Fruit fly (Drosophila melanogaster) whole organism, embryonic: Measurements from ENCODE around the gene CG11437.
A peak's percentile ranks its signal among the peaks of the same experiment; 100 is the strongest.

Experiments
- Asciz ChIP-seq: fragments of 200-800 bp; sonication (Bioruptor generic); optimal IDR thresholded peaks from 2 replicates; lab custom pipeline; 2017; ENCODE audit warnings: missing biosample characterization, mild to moderate bottlenecking, missing genetic modification characterization, missing genetic modification reagents
- B-H1 ChIP-seq: fragments of 200-800 bp; sonication (Bioruptor generic); IDR thresholded peaks from 3 replicates; pipeline ENCODE4 v1.3.6; 2022; ENCODE audit warnings: missing biosample characterization, missing genetic modification characterization
- Bgb ChIP-seq: fragments of 200-800 bp; sonication (Bioruptor generic); IDR thresholded peaks from 2 replicates; pipeline ENCODE4 v1.3.6; 2022; ENCODE audit warnings: missing biosample characterization, missing genetic modification characterization; ENCODE audit not compliant: partially characterized antibody
- CG11085 ChIP-seq: fragments of 200-800 bp; sonication (Bioruptor generic); IDR thresholded peaks from 2 replicates; pipeline ENCODE4 v1.3.6; 2022; ENCODE audit warnings: missing biosample characterization, missing genetic modification characterization
- CG11504 ChIP-seq: fragments of 200-800 bp; sonication (Bioruptor generic); optimal IDR thresholded peaks from 3 replicates; lab custom pipeline; 2019; ENCODE audit warnings: missing biosample characterization, mild to moderate bottlenecking, missing genetic modification characterization, moderate library complexity
- CG12744 ChIP-seq: fragments of 200-800 bp; sonication (Bioruptor generic); optimal IDR thresholded peaks from 2 replicates; lab custom pipeline; 2016; ENCODE audit warnings: missing biosample characterization, missing genetic modification characterization
- CG12769 ChIP-seq: fragments of 200-800 bp; sonication (Bioruptor generic); optimal IDR thresholded peaks from 2 replicates; lab custom pipeline; 2019; ENCODE audit warnings: missing biosample characterization, mild to moderate bottlenecking, missing genetic modification characterization, moderate library complexity
- CG1529 ChIP-seq: fragments of 200-800 bp; sonication (Bioruptor generic); optimal IDR thresholded peaks from 3 replicates; lab custom pipeline; 2018; ENCODE audit warnings: missing biosample characterization, missing genetic modification characterization
- CG15479 ChIP-seq: fragments of 200-800 bp; sonication (Bioruptor generic); optimal IDR thresholded peaks from 3 replicates; lab custom pipeline; 2019; ENCODE audit warnings: missing biosample characterization, mild to moderate bottlenecking, missing genetic modification characterization, moderate library complexity
- CG15696 ChIP-seq: fragments of 200-800 bp; sonication (Bioruptor generic); optimal IDR thresholded peaks from 2 replicates; lab custom pipeline; 2019; ENCODE audit warnings: missing biosample characterization, mild to moderate bottlenecking, missing genetic modification characterization, moderate library complexity
- CG17361 ChIP-seq: fragments of 200-800 bp; sonication (Bioruptor generic); IDR thresholded peaks from 3 replicates; pipeline ENCODE4 v1.3.6; 2022; ENCODE audit warnings: missing biosample characterization, missing genetic modification characterization
- CG18476 ChIP-seq: fragments of 200-800 bp; sonication (Bioruptor generic); optimal IDR thresholded peaks from 2 replicates; lab custom pipeline; 2016; ENCODE audit warnings: missing biosample characterization, mild to moderate bottlenecking, missing genetic modification characterization
- CG2875 ChIP-seq: fragments of 200-800 bp; sonication (Bioruptor generic); optimal IDR thresholded peaks from 2 replicates; lab custom pipeline; 2017; ENCODE audit warnings: missing biosample characterization, mild to moderate bottlenecking, missing genetic modification characterization, missing genetic modification reagents
- CG34224 ChIP-seq: fragments of 200-800 bp; sonication (Bioruptor generic); IDR thresholded peaks from 3 replicates; pipeline ENCODE4 v1.3.6; 2022; ENCODE audit warnings: missing biosample characterization, missing genetic modification characterization; ENCODE audit not compliant: partially characterized antibody
- CG6654 ChIP-seq: fragments of 200-800 bp; sonication (Bioruptor generic); optimal IDR thresholded peaks from 2 replicates; lab custom pipeline; 2017; ENCODE audit warnings: missing biosample characterization, mild to moderate bottlenecking, missing genetic modification characterization
- CG7372 ChIP-seq: fragments of 200-800 bp; sonication (Bioruptor generic); IDR thresholded peaks from 2 replicates; pipeline ENCODE4 v1.3.6; 2022; ENCODE audit warnings: missing biosample characterization, missing genetic modification characterization
- CG7556 ChIP-seq: fragments of 200-800 bp; sonication (Bioruptor generic); optimal IDR thresholded peaks from 2 replicates; lab custom pipeline; 2017; ENCODE audit warnings: missing biosample characterization, mild to moderate bottlenecking, missing genetic modification characterization
- CG9727 ChIP-seq: fragments of 200-800 bp; sonication (Bioruptor generic); optimal IDR thresholded peaks from 3 replicates; lab custom pipeline; 2017; ENCODE audit warnings: missing biosample characterization, mild to moderate bottlenecking, missing genetic modification characterization
- CG9932 ChIP-seq: fragments of 200-800 bp; sonication (Bioruptor generic); IDR thresholded peaks from 2 replicates; pipeline ENCODE4 v1.3.6; 2022; ENCODE audit warnings: missing biosample characterization, missing genetic modification characterization
- Dad ChIP-seq: fragments of 200-800 bp; sonication (Bioruptor generic); optimal IDR thresholded peaks from 3 replicates; lab custom pipeline; 2016; ENCODE audit warnings: missing biosample characterization, missing genetic modification characterization
- Deaf1 ChIP-seq: fragments of 200-800 bp; optimal IDR thresholded peaks from 3 replicates; lab custom pipeline; 2019; ENCODE audit warnings: missing biosample characterization, mild to moderate bottlenecking, missing genetic modification characterization, moderate library complexity
- H15 ChIP-seq: fragments of 200-800 bp; sonication (Bioruptor generic); IDR thresholded peaks from 3 replicates; pipeline ENCODE4 v1.3.6; 2022; ENCODE audit warnings: missing biosample characterization, missing genetic modification characterization
- Jarid2 ChIP-seq: fragments of 200-800 bp; sonication (Bioruptor generic); optimal IDR thresholded peaks from 3 replicates; lab custom pipeline; 2017; ENCODE audit warnings: mild to moderate bottlenecking, missing biosample characterization, missing genetic modification reagents, missing genetic modification characterization
- Med ChIP-seq: fragments of 200-800 bp; sonication (Bioruptor generic); peaks from one replicate; lab custom pipeline; 2016; ENCODE audit warnings: missing biosample characterization, missing genetic modification characterization, mild to moderate bottlenecking, inconsistent platforms, moderate library complexity
- Myb ChIP-seq: fragments of 200-800 bp; sonication (Bioruptor generic); optimal IDR thresholded peaks from 2 replicates; lab custom pipeline; 2016; ENCODE audit warnings: missing biosample characterization, missing genetic modification characterization
- NFAT ChIP-seq: fragments of 200-800 bp; sonication (Bioruptor generic); IDR thresholded peaks from 2 replicates; pipeline ENCODE4 v1.3.6; 2022; ENCODE audit warnings: missing biosample characterization, missing genetic modification characterization
- Sox100B ChIP-seq: fragments of 200-800 bp; sonication (Bioruptor generic); optimal IDR thresholded peaks from 3 replicates; lab custom pipeline; 2018; ENCODE audit warnings: missing biosample characterization, mild to moderate bottlenecking, missing genetic modification characterization
- al ChIP-seq: fragments of 200-800 bp; sonication (Bioruptor generic); IDR thresholded peaks from 2 replicates; pipeline ENCODE4 v1.3.6; 2022; ENCODE audit warnings: missing biosample characterization, missing genetic modification characterization
- ato ChIP-seq: fragments of 200-800 bp; sonication (Bioruptor generic); IDR thresholded peaks from 2 replicates; pipeline ENCODE4 v1.3.6; 2022; ENCODE audit warnings: missing biosample characterization, missing genetic modification characterization; ENCODE audit not compliant: partially characterized antibody
- chinmo ChIP-seq: fragments of 200-800 bp; sonication (Bioruptor generic); IDR thresholded peaks from 4 replicates; pipeline ENCODE4 v1.3.6; 2022; ENCODE audit warnings: missing biosample characterization, missing genetic modification characterization; ENCODE audit not compliant: partially characterized antibody
- chn ChIP-seq: fragments of 200-800 bp; sonication (Bioruptor generic); optimal IDR thresholded peaks from 2 replicates; lab custom pipeline; 2016; ENCODE audit warnings: missing biosample characterization, missing genetic modification characterization
- crc ChIP-seq: fragments of 200-800 bp; sonication (Bioruptor generic); optimal IDR thresholded peaks from 2 replicates; lab custom pipeline; 2016; ENCODE audit warnings: missing biosample characterization, missing genetic modification characterization
- dati ChIP-seq: fragments of 200-800 bp; sonication (Bioruptor generic); IDR thresholded peaks from 2 replicates; pipeline ENCODE4 v1.3.6; 2022; ENCODE audit warnings: missing biosample characterization, missing genetic modification characterization
- exex ChIP-seq: fragments of 200-800 bp; sonication (Bioruptor generic); optimal IDR thresholded peaks from 4 replicates; lab custom pipeline; 2018; ENCODE audit warnings: missing biosample characterization, mild to moderate bottlenecking, missing genetic modification characterization, moderate library complexity
- gcm ChIP-seq: fragments of 200-800 bp; sonication (Bioruptor generic); optimal IDR thresholded peaks from 2 replicates; lab custom pipeline; 2019; ENCODE audit warnings: missing biosample characterization, mild to moderate bottlenecking, missing genetic modification characterization, moderate library complexity
- her ChIP-seq: fragments of 200-800 bp; sonication (Bioruptor generic); optimal IDR thresholded peaks from 2 replicates; lab custom pipeline; 2016; ENCODE audit warnings: missing biosample characterization, missing genetic modification characterization
- inv ChIP-seq: fragments of 200-800 bp; sonication (Bioruptor generic); IDR thresholded peaks from 2 replicates; pipeline ENCODE4 v1.3.6; 2022; ENCODE audit warnings: missing biosample characterization, missing genetic modification characterization; ENCODE audit not compliant: partially characterized antibody
- nmo ChIP-seq: fragments of 200-800 bp; sonication (Bioruptor generic); optimal IDR thresholded peaks from 2 replicates; lab custom pipeline; 2018; ENCODE audit warnings: missing biosample characterization, mild to moderate bottlenecking, missing genetic modification characterization, moderate library complexity
- odd ChIP-seq: fragments of 200-800 bp; sonication (Bioruptor generic); optimal IDR thresholded peaks from 2 replicates; lab custom pipeline; 2017; ENCODE audit warnings: missing biosample characterization, mild to moderate bottlenecking, missing genetic modification characterization
- pnt ChIP-seq: fragments of 200-800 bp; sonication (Bioruptor generic); optimal IDR thresholded peaks from 3 replicates; lab custom pipeline; 2016; ENCODE audit warnings: missing biosample characterization, missing genetic modification characterization
- pros ChIP-seq: fragments of 200-800 bp; sonication (Bioruptor generic); optimal IDR thresholded peaks from 3 replicates; lab custom pipeline; 2019; ENCODE audit warnings: missing biosample characterization, mild to moderate bottlenecking, missing genetic modification characterization, moderate library complexity
- ranshi ChIP-seq: fragments of 200-800 bp; sonication (Bioruptor generic); IDR thresholded peaks from 2 replicates; pipeline ENCODE4 v1.3.6; 2022; ENCODE audit warnings: missing biosample characterization, missing genetic modification characterization
- ro ChIP-seq: fragments of 200-800 bp; sonication (Bioruptor generic); IDR thresholded peaks from 2 replicates; pipeline ENCODE4 v1.3.6; 2022; ENCODE audit warnings: missing biosample characterization, missing genetic modification characterization
- sd ChIP-seq: fragments of 200-800 bp; sonication (Bioruptor generic); optimal IDR thresholded peaks from 3 replicates; lab custom pipeline; 2018; ENCODE audit warnings: missing biosample characterization, mild to moderate bottlenecking, missing genetic modification characterization, moderate library complexity
- slou ChIP-seq: fragments of 200-800 bp; sonication (Bioruptor generic); optimal IDR thresholded peaks from 3 replicates; lab custom pipeline; 2016; ENCODE audit warnings: missing biosample characterization, missing genetic modification characterization
- so ChIP-seq: fragments of 200-800 bp; sonication (Bioruptor generic); IDR thresholded peaks from 3 replicates; pipeline ENCODE4 v1.3.6; 2022; ENCODE audit warnings: missing biosample characterization, missing genetic modification characterization
- sug ChIP-seq: fragments of 200-800 bp; optimal IDR thresholded peaks from 2 replicates; lab custom pipeline; 2019; ENCODE audit warnings: missing biosample characterization, mild to moderate bottlenecking, missing genetic modification characterization, moderate library complexity
- vvl ChIP-seq: fragments of 200-800 bp; sonication (Bioruptor generic); IDR thresholded peaks from 2 replicates; pipeline ENCODE4 v1.3.6; 2022; ENCODE audit warnings: missing biosample characterization, missing genetic modification characterization
- zen ChIP-seq: fragments of 200-800 bp; sonication (Bioruptor generic); optimal IDR thresholded peaks from 3 replicates; lab custom pipeline; 2018; ENCODE audit warnings: missing biosample characterization, mild to moderate bottlenecking, missing genetic modification characterization, moderate library complexity

Gene CG11437

dm6 chr3L:22458898-22459524 is 9.7 kb upstream of the CG11437 start (continued):
- TF ChIP-seq CG6654 (GFP tag; lab: Kevin White, UChicago): no peak
- no peak for TF ChIP-seq crc (GFP tag; lab: Kevin White, UChicago)
- TF ChIP-seq Deaf1: no peak
- TF ChIP-seq CG11085 (GFP tag; lab: Robert Waterston, UW): no peak
- peak; percentile 34 for TF ChIP-seq exex (tag; lab: Kevin White, UChicago)
- peak; percentile 16 for TF ChIP-seq sd (tag; lab: Kevin White, UChicago)
- no peak for TF ChIP-seq CG34224
- no peak for TF ChIP-seq zen (tag; lab: Kevin White, UChicago)
- TF ChIP-seq CG15479 (GFP tag; lab: Kevin White, UChicago): no peak
- TF ChIP-seq so (GFP tag; lab: Robert Waterston, UW): no peak
- TF ChIP-seq dati (GFP tag; lab: Robert Waterston, UW): no peak
- TF ChIP-seq ranshi (GFP tag; lab: Robert Waterston, UW): no peak
- TF ChIP-seq slou (GFP tag; lab: Kevin White, UChicago): no peak
- peak; percentile 24 for TF ChIP-seq Sox100B (GFP tag; lab: Kevin White, UChicago)
- peak; percentile 69 for TF ChIP-seq Med (GFP tag; lab: Kevin White, UChicago)
- TF ChIP-seq CG12744 (GFP tag; lab: Kevin White, UChicago): no peak
- peak; percentile 11 for TF ChIP-seq Asciz (GFP tag; lab: Kevin White, UChicago)
- no peak for TF ChIP-seq CG9932 (GFP tag; lab: Robert Waterston, UW)
- TF ChIP-seq inv: no peak
- 0 out of 4 replicates have a peak, but pooled peaks have one; percentile 33 for TF ChIP-seq chinmo (GFP tag; lab: Robert Waterston, UW)
- no peak for TF ChIP-seq ro (GFP tag; lab: Robert Waterston, UW)
- TF ChIP-seq sug (tag; lab: Kevin White, UChicago): peak; percentile 69
- no peak for TF ChIP-seq Dad (GFP tag; lab: Kevin White, UChicago)
- TF ChIP-seq pros (GFP tag; lab: Kevin White, UChicago): no peak
- TF ChIP-seq CG12769 (tag; lab: Kevin White, UChicago): peak; percentile 41
- peak; percentile 39 for TF ChIP-seq odd (GFP tag; lab: Kevin White, UChicago)
- TF ChIP-seq CG7556 (GFP tag; lab: Kevin White, UChicago): no peak
- no peak for TF ChIP-seq H15 (GFP tag; lab: Robert Waterston, UW)
- TF ChIP-seq NFAT (GFP tag; lab: Robert Waterston, UW): no peak
- TF ChIP-seq Jarid2 (GFP tag; lab: Kevin White, UChicago): no peak
- TF ChIP-seq CG18476 (GFP tag; lab: Kevin White, UChicago): no peak
- peak; percentile 11 for TF ChIP-seq CG9727 (GFP tag; lab: Kevin White, UChicago)
- TF ChIP-seq CG17361 (GFP tag; lab: Robert Waterston, UW): 0 out of 3 replicates have a peak, but pooled peaks have one; percentile 23
- no peak for TF ChIP-seq Bgb (GFP tag; lab: Robert Waterston, UW)
- no peak for TF ChIP-seq al (GFP tag; lab: Robert Waterston, UW)
- TF ChIP-seq chn (GFP tag; lab: Kevin White, UChicago): no peak
- no peak for TF ChIP-seq B-H1 (GFP tag; lab: Robert Waterston, UW)
- TF ChIP-seq ato (GFP tag; lab: Robert Waterston, UW): no peak
- peak; percentile 13 for TF ChIP-seq nmo
- no peak for TF ChIP-seq CG2875 (GFP tag; lab: Kevin White, UChicago)
- no peak for TF ChIP-seq CG1529 (GFP tag; lab: Kevin White, UChicago)
- TF ChIP-seq her (GFP tag; lab: Kevin White, UChicago): no peak
- no peak for TF ChIP-seq gcm (GFP tag; lab: Kevin White, UChicago)
- no peak for TF ChIP-seq Myb (GFP tag; lab: Kevin White, UChicago)
- TF ChIP-seq vvl: 0 out of 2 replicates have a peak, but pooled peaks have one; percentile 8
- peak; percentile 30 for TF ChIP-seq CG11504 (tag; lab: Kevin White, UChicago)
- no peak for TF ChIP-seq CG7372
- TF ChIP-seq pnt: no peak
- peak; percentile 3 for TF ChIP-seq CG15696
